Worm (Caenorhabditis elegans) whole organism, L4/young adult: Measurements from ENCODE around the gene F22H10.11.

Experiments used
- W03F9.2 ChIP-seq: fragments of 150-350 bp; optimal IDR thresholded peaks from 2 replicates; lab custom pipeline; 2014; ENCODE audit warnings: missing biosample characterization, missing genetic modification characterization
- dao-5 ChIP-seq: sonication (generic microtip); optimal IDR thresholded peaks from 2 replicates; lab custom pipeline; 2016; ENCODE audit warnings: missing genotype, missing genetic modification characterization, moderate library complexity, missing compliant biosample characterization
- him-1 ChIP-seq: sonication (generic microtip); optimal IDR thresholded peaks from 2 replicates; lab custom pipeline; 2016; ENCODE audit warnings: missing genotype, missing genetic modification reagents, missing genetic modification characterization, missing compliant biosample characterization

F22H10.11 gene

ce11 chrX:16696822-16697221 is 9.0 kb upstream of the F22H10.11 start:
- TF ChIP-seq W03F9.2 = no peak
- TF ChIP-seq him-1 = no peak
- no peak for TF ChIP-seq dao-5

ce11 chrX:16695184-16695583 is 7.3 kb upstream of the F22H10.11 start:
- TF ChIP-seq dao-5 (no peak), W03F9.2 (no peak), him-1 (no peak)

- TF ChIP-seq him-1 (no peak), dao-5 (no peak), W03F9.2 (no peak)
These were observed 3.2 kb upstream of the F22H10.11 start, which contains the start of gene F22H10.6 for ce11 chrX:16691045-16691444. Gene F22H10.6 (minus strand): TSS chrX:16691336.

ce11 chrX:16689852-16690473 is 2.1 kb upstream of the F22H10.11 start:
- TF ChIP-seq W03F9.2 (no peak), dao-5 (no peak), him-1 (no peak)

ce11 chrX:16687377-16687776 is 468 bp downstream of the F22H10.11 start:
- no peak for TF ChIP-seq W03F9.2
- TF ChIP-seq him-1 = no peak
- TF ChIP-seq dao-5 = no peak

ce11 chrX:16681910-16682493 is 5.8 kb downstream of the F22H10.11 start:
- TF ChIP-seq him-1 (peak; percentile 99), dao-5 (peak; percentile 65), W03F9.2 (peak; percentile 96)

ce11 chrX:16679117-16679590 is 8.7 kb downstream of the F22H10.11 start, which contains the start of gene F22H10.2:
Gene F22H10.2 (plus strand): TSS chrX:16679540.
- no peak for TF ChIP-seq W03F9.2
- no peak for TF ChIP-seq him-1
- TF ChIP-seq dao-5 = no peak

DNA sequence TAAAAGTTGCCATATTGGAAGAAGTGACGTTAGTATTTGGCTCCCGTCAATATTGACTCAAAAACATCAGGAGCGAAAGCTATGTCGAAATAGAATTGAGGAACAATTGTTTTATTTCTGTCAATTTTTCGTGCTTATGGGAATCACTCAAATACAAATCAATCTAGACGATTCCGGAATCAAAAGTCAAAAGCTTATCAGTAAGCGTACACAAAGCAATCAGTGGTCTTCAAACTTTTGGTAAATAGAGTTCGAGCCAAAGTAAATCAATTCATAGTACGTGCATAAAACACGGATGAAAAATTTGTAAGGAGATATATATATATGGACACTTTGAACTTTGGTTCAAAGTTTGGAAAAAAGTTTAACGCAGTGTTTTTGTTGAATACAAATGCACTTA is 9.7 kb downstream of the F22H10.11 start:
- no peak for TF ChIP-seq W03F9.2
- no peak for TF ChIP-seq dao-5
- TF ChIP-seq him-1 = no peak

ce11 chrX:16677672-16678071 is 10.2 kb downstream of the F22H10.11 start, which contains the start of gene F22H10.3:
Gene F22H10.3 (minus strand): TSS chrX:16677707.
- TF ChIP-seq him-1 = no peak
- no peak for TF ChIP-seq W03F9.2
- TF ChIP-seq dao-5 = no peak

DNA sequence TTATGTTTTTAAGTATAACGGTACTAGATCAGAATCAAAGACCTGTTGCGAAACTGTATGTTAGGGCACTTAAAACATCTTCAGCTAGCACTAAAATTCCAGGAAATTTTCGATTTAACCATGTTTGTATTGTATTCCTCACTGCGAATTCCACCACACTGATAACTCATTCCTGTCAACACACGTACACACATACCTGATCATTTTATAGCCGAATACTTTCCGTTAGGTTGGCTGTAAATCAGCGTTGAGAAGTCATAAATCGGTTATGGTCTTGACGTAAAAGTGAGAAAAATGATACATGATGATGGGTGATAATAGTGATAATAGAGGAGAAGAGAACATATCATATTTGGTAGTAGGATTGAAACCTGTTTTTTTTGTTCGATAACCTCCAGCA is 12.1 kb downstream of the F22H10.11 start:
- no peak for TF ChIP-seq him-1
- no peak for TF ChIP-seq dao-5

DNA sequence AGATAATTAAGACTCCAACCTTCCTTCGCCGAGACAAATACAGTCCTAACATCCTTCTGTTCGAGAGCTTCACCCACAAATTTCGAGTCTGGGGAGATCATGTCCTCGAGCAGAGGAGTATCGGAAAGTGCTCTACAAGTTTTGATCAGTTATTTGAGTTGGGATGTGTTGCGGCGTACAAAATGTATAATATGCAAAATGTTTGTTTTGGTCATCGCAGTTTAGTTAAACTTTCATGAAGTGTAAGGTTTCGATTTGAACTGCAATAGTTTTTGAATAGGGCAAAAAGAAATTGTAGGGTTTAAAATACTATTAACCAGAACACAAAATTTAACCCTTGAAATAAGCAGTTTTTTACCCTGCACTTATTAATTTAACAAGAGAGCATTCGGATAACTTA is 13.2 kb downstream of the F22H10.11 start, which contains the start of gene tag-343:
Gene tag-343, minus strand, starts transcription at position 101 of the 400 bp plus-strand sequence.
- TF ChIP-seq W03F9.2 = no peak
- no peak for TF ChIP-seq dao-5
- TF ChIP-seq him-1 = no peak

DNA sequence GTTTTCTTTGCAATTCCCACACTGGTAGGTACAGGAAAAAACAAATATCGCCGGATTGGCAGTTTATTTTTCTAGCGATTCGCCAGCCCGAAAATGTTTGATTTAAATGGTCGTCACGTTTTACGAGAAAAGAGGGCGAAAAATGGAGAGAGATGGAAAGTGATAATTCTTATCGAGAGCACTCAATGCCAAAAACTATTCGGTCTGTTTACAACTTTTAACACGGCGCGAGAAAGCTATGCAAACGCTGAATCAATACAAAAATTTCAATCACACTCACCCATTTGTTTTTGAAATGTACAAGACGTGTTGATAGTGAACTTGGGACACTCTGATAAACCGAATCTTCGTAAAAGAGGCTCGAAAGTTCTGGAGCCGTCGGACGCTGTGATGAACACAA is 15.2 kb downstream of the F22H10.11 start:
- no peak for TF ChIP-seq W03F9.2

ce11 chrX:16671234-16671633 is 16.6 kb downstream of the F22H10.11 start:
- no peak for TF ChIP-seq W03F9.2
- TF ChIP-seq him-1 = no peak
- TF ChIP-seq dao-5 = no peak

- no peak for TF ChIP-seq W03F9.2
- no peak for TF ChIP-seq dao-5
- no peak for TF ChIP-seq him-1
These were observed 18.7 kb downstream of the F22H10.11 start for ce11 chrX:16669106-16669505.

ce11 chrX:16667515-16667914 is 20.3 kb downstream of the F22H10.11 start:
- TF ChIP-seq W03F9.2 (no peak), him-1 (no peak), dao-5 (no peak)

DNA sequence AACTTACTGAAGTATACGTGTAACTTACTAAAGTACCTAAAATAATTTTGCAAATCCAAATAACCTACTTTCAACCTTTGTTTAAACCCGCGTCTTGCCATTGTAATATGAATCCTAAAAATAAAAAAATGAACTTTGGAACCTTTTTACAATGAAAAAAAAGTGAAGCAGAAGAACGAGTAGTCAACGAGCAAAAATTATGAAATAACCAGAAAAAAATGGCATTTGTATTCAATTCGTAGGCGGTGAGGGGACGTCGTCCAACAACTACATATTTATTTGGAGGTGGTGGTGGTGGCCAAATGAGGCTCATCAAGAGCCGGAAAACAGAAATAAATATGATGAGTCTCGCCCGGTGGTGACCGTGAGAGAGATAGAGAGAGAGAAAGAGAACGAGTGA is 25.1 kb downstream of the F22H10.11 start, which contains the start of gene F43B10.1:
Gene F43B10.1, minus strand, starts transcription at position 101 of the 400 bp plus-strand sequence.
- TF ChIP-seq W03F9.2 (no peak), him-1 (no peak), dao-5 (no peak)

DNA sequence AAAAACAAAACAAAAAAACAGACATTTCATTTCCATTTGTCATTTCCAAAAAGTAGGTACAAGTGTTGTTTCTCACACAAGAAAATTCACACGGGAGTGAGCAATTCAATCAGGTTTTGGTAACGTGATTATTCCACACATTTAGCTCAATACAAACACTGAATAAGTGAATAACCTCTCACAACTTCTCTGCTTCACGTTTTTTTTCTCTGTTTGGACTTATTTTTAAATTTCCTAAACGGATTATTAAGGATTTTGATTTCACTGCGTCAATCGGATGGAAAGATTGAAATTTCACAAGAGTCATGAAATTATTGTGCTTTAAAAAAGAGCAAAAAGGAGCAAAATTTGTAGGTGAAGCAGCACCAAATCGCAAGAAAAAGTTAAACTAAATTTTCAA is 27.6 kb downstream of the F22H10.11 start:
- no peak for TF ChIP-seq W03F9.2
- no peak for TF ChIP-seq him-1
- no peak for TF ChIP-seq dao-5
